Worm (Caenorhabditis elegans): ENCODE data around the gene scl-6.

DNA sequence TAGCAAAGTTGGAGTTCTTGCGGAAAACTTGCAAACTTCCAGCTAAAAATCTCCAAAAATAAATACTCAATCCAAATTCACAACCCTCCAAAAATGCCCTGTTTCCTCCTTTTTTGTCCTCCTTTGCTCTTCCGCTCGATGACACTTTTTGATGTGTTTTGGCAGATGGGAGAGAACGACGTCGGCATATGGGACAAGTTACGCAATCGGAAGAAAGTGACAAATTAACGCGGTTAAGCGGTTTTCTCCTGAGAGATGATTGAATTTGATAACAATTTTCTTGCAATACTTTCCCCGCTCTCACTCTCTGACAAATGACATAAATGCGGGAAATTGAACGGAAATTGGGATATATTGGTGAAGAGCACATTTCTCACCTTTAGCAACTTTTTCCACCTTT lies 48.1 kb downstream of the scl-6 start:
- TF ChIP-seq aptf-2 (GFP tag; conservative IDR thresholded peaks at IDR 0.05) = no peak
- no peak for TF ChIP-seq him-1 (tag; optimal IDR thresholded peaks at IDR 0.05)
- TF ChIP-seq gei-17 (GFP tag; optimal IDR thresholded peaks at IDR 0.05) = no peak
- TF ChIP-seq lin-26 (GFP tag; IDR thresholded peaks at IDR 0.05) = no peak
- no peak for TF ChIP-seq sptf-2 (GFP tag; optimal IDR thresholded peaks at IDR 0.05)

Data from whole organism, young adult.